Fruit fly (Drosophila melanogaster): ENCODE results near the gene sloth1.

Gene sloth1

DNA sequence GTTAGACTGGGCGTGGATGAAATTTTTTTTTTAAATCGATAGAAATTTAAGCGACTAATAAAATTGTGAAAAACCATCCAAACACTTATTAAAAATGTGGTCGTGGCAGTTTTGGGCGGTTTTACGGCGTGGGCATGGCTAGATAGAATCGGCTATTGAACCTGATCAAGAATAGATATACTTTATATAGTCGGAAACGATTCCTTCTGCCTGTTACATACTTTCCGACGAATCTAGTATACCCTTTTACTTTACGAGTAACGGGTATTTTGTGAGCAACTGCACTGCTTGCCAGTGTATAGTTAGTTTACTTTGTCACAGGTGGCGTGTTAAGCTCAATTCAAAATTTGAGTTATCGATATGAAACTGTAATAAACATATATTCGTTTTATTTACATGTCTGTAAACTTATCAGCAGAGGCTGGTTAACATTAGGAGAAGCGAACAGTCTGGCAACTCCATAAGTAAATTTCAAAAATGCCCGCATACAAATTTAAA is 3.8 kb downstream of the sloth1 start (continued):
- TF ChIP-seq CG6854 (GFP tag; optimal IDR thresholded peaks at IDR 0.05) (no peak), ss (GFP tag; optimal IDR thresholded peaks at IDR 0.05) (peak; percentile 34 to 49), CG3032 (tag; optimal IDR thresholded peaks at IDR 0.05) (peak; percentile 82), CG8632 (GFP tag; optimal IDR thresholded peaks at IDR 0.05) (peak; percentile 23), CG9139 (GFP tag; optimal IDR thresholded peaks at IDR 0.05) (no peak), CG8119 (GFP tag; IDR thresholded peaks at IDR 0.05) (peak; percentile 54; the same call in 1 of the 3 replicates), Hr39 (GFP tag; optimal IDR thresholded peaks at IDR 0.05) (peak; percentile 16), CG15336 (GFP tag; IDR thresholded peaks at IDR 0.05) (peak; percentile 60), Met (GFP tag; optimal IDR thresholded peaks at IDR 0.05) (peak; percentile 59), Sox14 (GFP tag; optimal IDR thresholded peaks at IDR 0.05) (peak; percentile 25)

DNA sequence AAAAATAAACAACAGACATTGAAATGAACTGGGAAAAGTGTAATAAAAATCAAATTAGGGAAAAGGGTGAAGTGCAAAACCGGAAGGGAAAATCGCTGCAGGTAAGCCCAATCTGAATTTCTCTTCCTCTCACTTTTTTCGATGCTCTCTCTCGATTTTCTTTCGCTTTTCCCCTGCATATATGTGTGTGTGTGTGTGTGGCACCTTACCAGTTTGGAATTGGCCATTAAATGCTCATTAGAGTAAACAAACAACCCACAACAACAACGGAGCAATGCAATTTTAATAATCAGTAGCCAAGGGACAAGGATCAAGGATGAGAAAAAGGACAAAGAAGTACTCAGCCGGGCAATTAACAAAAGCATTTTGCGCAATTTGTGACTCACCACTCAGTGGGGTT is 23.7 kb downstream of the sloth1 start:
- TF ChIP-seq esn (GFP tag; optimal IDR thresholded peaks at IDR 0.05) (no peak), Sox14 (GFP tag; optimal IDR thresholded peaks at IDR 0.05) (no peak), CG11762 (GFP tag; optimal IDR thresholded peaks at IDR 0.05; ENCODE audit: insufficient read depth) (no peak), eg (GFP tag; IDR thresholded peaks at IDR 0.05) (no peak), Eip78C (GFP tag) (no peak), Lpt (GFP tag; optimal IDR thresholded peaks at IDR 0.05) (no peak), CG6163 (GFP tag; IDR thresholded peaks at IDR 0.05) (no peak)

DNA sequence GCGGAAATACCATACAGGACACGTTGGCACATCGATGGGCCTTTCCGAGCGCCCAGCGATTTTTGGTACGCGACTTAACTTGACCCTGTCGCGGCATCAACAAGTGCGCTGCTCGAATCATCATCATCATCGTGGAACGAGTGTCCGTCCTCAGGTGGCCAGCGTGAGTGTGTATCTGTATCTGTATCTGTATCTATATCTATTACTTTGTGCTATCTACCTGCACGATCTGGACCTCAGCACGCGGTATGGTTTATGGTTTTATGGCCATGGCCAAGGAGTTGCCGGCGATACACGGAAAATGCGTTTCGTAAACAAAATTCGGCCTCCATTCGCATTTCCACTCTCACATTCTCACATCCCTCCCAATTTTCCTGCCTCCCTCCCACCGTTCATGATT is 25.9 kb downstream of the sloth1 start:
- TF ChIP-seq spab (GFP tag; optimal IDR thresholded peaks at IDR 0.05) (no peak), Eip78C (GFP tag) (no peak), Met (GFP tag; optimal IDR thresholded peaks at IDR 0.05) (no peak), Ets21C (GFP tag; optimal IDR thresholded peaks at IDR 0.05) (no peak), CG6792 (GFP tag; optimal IDR thresholded peaks at IDR 0.05) (no peak), acj6 (GFP tag; optimal IDR thresholded peaks at IDR 0.05) (no peak), Ets96B (tag; optimal IDR thresholded peaks at IDR 0.05) (no peak), CG8319 (GFP tag; optimal IDR thresholded peaks at IDR 0.05) (no peak), CG34406 (GFP tag; optimal IDR thresholded peaks at IDR 0.05) (no peak), CG6854 (GFP tag; optimal IDR thresholded peaks at IDR 0.05) (no peak), fkh (GFP tag; optimal IDR thresholded peaks at IDR 0.05) (no peak)

DNA sequence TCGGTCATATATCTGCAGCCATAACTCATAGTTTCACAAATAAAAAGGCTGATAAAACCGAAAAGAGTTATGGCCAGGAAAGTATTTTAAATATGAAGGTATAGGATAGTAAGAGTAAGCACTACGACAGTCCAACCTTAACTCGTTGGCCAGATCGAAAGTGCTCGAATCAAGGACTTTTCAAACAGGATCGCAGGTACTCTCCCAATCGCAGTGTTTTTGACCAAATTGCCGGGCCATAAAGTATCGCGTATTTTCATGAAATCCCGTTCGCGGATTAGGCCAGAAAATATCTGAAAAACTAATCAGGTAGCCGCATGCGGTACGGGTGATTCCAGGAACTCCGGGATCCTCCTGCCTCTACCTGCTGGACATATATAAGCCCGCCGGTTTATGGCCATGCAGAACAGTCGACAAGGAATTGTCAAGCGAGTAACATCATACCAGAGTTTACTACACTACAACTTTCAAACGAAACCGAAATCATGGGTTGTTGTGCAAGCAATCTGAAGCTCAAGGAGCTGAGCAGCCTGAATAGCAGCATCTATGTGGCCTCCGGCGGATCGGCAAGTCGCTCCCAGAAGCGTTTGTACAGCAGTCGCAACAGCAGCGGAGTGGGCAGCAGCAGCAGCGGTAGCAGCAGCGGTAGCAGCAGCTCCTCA is 29.2 kb downstream of the sloth1 start, which contains the start of gene CG14427:
CG14427 (plus strand) TSS at position 399 of the 662 bp plus-strand sequence.
- TF ChIP-seq CG10669 (GFP tag; optimal IDR thresholded peaks at IDR 0.05) (no peak), CG6163 (GFP tag; IDR thresholded peaks at IDR 0.05) (no peak), CG9139 (GFP tag; optimal IDR thresholded peaks at IDR 0.05) (no peak), spab (GFP tag; optimal IDR thresholded peaks at IDR 0.05) (no peak), Ets21C (GFP tag; optimal IDR thresholded peaks at IDR 0.05) (no peak), cyc (GFP tag; optimal IDR thresholded peaks at IDR 0.05) (no peak), salr (GFP tag; optimal IDR thresholded peaks at IDR 0.05) (no peak), Eip75B (GFP tag; optimal IDR thresholded peaks at IDR 0.05) (no peak), pdm3 (GFP tag; optimal IDR thresholded peaks at IDR 0.05) (no peak), CG6808 (GFP tag; optimal IDR thresholded peaks at IDR 0.05) (no peak), CG32006 (GFP tag; optimal IDR thresholded peaks at IDR 0.05) (no peak), esn (GFP tag; optimal IDR thresholded peaks at IDR 0.05) (no peak), Sox14 (GFP tag; optimal IDR thresholded peaks at IDR 0.05) (no peak), CG4318 (GFP tag; optimal IDR thresholded peaks at IDR 0.05) (no peak), CG3919 (GFP tag; optimal IDR thresholded peaks at IDR 0.05) (no peak), CG6854 (GFP tag; optimal IDR thresholded peaks at IDR 0.05) (no peak), CG34406 (GFP tag; optimal IDR thresholded peaks at IDR 0.05) (no peak)
